Worm (Caenorhabditis elegans) whole organism, young adult: ENCODE results near the gene K07D4.5.
A peak's percentile ranks its signal among the peaks of the same experiment; 100 is the strongest.

Source experiments
- F37B4.10 ChIP-seq: fragments of 200-800 bp; sonication (Bioruptor generic); IDR thresholded peaks from 2 replicates; pipeline ENCODE4 v1.3.6; 2022; ENCODE audit warnings: missing genetic modification characterization, missing compliant biosample characterization
- F39B2.1 ChIP-seq: fragments of 200-800 bp; sonication (Bioruptor generic); IDR thresholded peaks from 2 replicates; pipeline ENCODE4 v1.3.6; 2022; ENCODE audit warnings: missing genetic modification reagents, missing genetic modification characterization, missing compliant biosample characterization
- F49E8.2 ChIP-seq: sonication (generic microtip); optimal IDR thresholded peaks from 3 replicates; lab custom pipeline; 2017; ENCODE audit warnings: missing genetic modification characterization, mild to moderate bottlenecking, missing compliant biosample characterization, antibody characterized with exemption, moderate library complexity; ENCODE audit not compliant: insufficient read depth
- Y53G8AR.9 ChIP-seq: fragments of 200-800 bp; sonication (Bioruptor generic); conservative IDR thresholded peaks from 2 replicates; pipeline ENCODE4 v1.3.6; 2022; ENCODE audit warnings: missing genetic modification reagents, missing genetic modification characterization, missing compliant biosample characterization
- Y67H2A.10 ChIP-seq: fragments of 200-800 bp; sonication (Bioruptor generic); conservative IDR thresholded peaks from 2 replicates; pipeline ENCODE4 v1.3.6; 2022; ENCODE audit warnings: missing genetic modification reagents, missing genetic modification characterization, missing compliant biosample characterization
- ZK185.1 ChIP-seq: sonication (generic microtip); optimal IDR thresholded peaks from 2 replicates; lab custom pipeline; 2016; ENCODE audit warnings: mild to moderate bottlenecking, missing genetic modification characterization, missing compliant biosample characterization; ENCODE audit not compliant: poor library complexity, severe bottlenecking
- aptf-2 ChIP-seq: fragments of 200-800 bp; sonication (Bioruptor generic); conservative IDR thresholded peaks from 2 replicates; pipeline ENCODE4 v1.3.6; 2022; ENCODE audit warnings: missing genetic modification reagents, missing genetic modification characterization, missing compliant biosample characterization
- bed-2 ChIP-seq: fragments of 200-800 bp; sonication (Bioruptor generic); IDR thresholded peaks from 2 replicates; pipeline ENCODE4 v1.3.6; 2022; ENCODE audit warnings: missing genetic modification reagents, missing genetic modification characterization, missing compliant biosample characterization
- cebp-2 ChIP-seq: fragments of 200-800 bp; sonication (Bioruptor generic); IDR thresholded peaks from 2 replicates; pipeline ENCODE4 v1.3.6; 2022; ENCODE audit warnings: missing genetic modification characterization, missing compliant biosample characterization
- chd-7 ChIP-seq: sonication (generic microtip); optimal IDR thresholded peaks from 2 replicates; lab custom pipeline; 2016; ENCODE audit warnings: mild to moderate bottlenecking, missing genetic modification characterization, moderate library complexity, missing compliant biosample characterization
- die-1 ChIP-seq: sonication (generic microtip); optimal IDR thresholded peaks from 2 replicates; lab custom pipeline; 2016; ENCODE audit warnings: missing genotype, mild to moderate bottlenecking, missing genetic modification characterization, missing compliant biosample characterization
- dox-1 ChIP-seq: fragments of 200-800 bp; sonication (Bioruptor generic); IDR thresholded peaks from 2 replicates; pipeline ENCODE4 v1.3.6; 2022; ENCODE audit warnings: missing genetic modification reagents, missing genetic modification characterization, missing compliant biosample characterization
- egrh-3 ChIP-seq: fragments of 200-800 bp; sonication (Bioruptor generic); IDR thresholded peaks from 2 replicates; pipeline ENCODE4 v1.3.6; 2022; ENCODE audit warnings: missing genetic modification reagents, missing genetic modification characterization, missing compliant biosample characterization
- ekl-4 ChIP-seq: fragments of 200-800 bp; sonication (Bioruptor generic); IDR thresholded peaks from 2 replicates; pipeline ENCODE4 v1.3.6; 2022; ENCODE audit warnings: missing genetic modification reagents, missing genetic modification characterization, missing compliant biosample characterization
- him-1 ChIP-seq: sonication (generic microtip); optimal IDR thresholded peaks from 2 replicates; lab custom pipeline; 2016; ENCODE audit warnings: missing genotype, missing genetic modification reagents, missing genetic modification characterization, missing compliant biosample characterization
- hlh-12 ChIP-seq: sonication (generic microtip); optimal IDR thresholded peaks from 2 replicates; lab custom pipeline; 2016; ENCODE audit warnings: missing genetic modification characterization, missing compliant biosample characterization
- hmg-20 ChIP-seq: fragments of 200-800 bp; sonication (Bioruptor generic); IDR thresholded peaks from 2 replicates; pipeline ENCODE4 v1.3.6; 2022; ENCODE audit warnings: missing genetic modification reagents, missing genetic modification characterization, missing compliant biosample characterization
- hsf-1 ChIP-seq: fragments of 200-800 bp; sonication (Bioruptor generic); IDR thresholded peaks from 2 replicates; pipeline ENCODE4 v1.3.6; 2022; ENCODE audit warnings: missing genetic modification reagents, missing genetic modification characterization, missing compliant biosample characterization
- lag-1 ChIP-seq: fragments of 200-800 bp; sonication (Bioruptor generic); IDR thresholded peaks from 2 replicates; pipeline ENCODE4 v1.3.6; 2022; ENCODE audit warnings: missing genetic modification reagents, missing genetic modification characterization, missing compliant biosample characterization
- let-526 ChIP-seq: fragments of 200-800 bp; sonication (Bioruptor generic); IDR thresholded peaks from 2 replicates; pipeline ENCODE4 v1.3.6; 2022; ENCODE audit warnings: missing genetic modification reagents, missing genetic modification characterization, missing compliant biosample characterization
- lin-26 ChIP-seq: fragments of 200-800 bp; sonication (Bioruptor generic); IDR thresholded peaks from 2 replicates; pipeline ENCODE4 v1.3.6; 2022; ENCODE audit warnings: missing genetic modification reagents, missing genetic modification characterization, missing compliant biosample characterization
- lsl-1 ChIP-seq: fragments of 200-800 bp; sonication (Bioruptor generic); optimal IDR thresholded peaks from 2 replicates; lab custom pipeline; 2018; ENCODE audit warnings: mild to moderate bottlenecking, missing genetic modification characterization, moderate library complexity, missing compliant biosample characterization
- lsy-27 ChIP-seq: sonication (generic microtip); optimal IDR thresholded peaks from 2 replicates; lab custom pipeline; 2017; ENCODE audit warnings: missing genetic modification characterization, mild to moderate bottlenecking, missing compliant biosample characterization, antibody characterized with exemption, missing genotype, borderline replicate concordance; ENCODE audit not compliant: insufficient read depth
- madf-3 ChIP-seq: fragments of 200-800 bp; sonication (Bioruptor generic); IDR thresholded peaks from 2 replicates; pipeline ENCODE4 v1.3.6; 2022; ENCODE audit warnings: missing genetic modification reagents, missing genetic modification characterization, missing compliant biosample characterization
- nhr-80 ChIP-seq: sonication (generic microtip); optimal IDR thresholded peaks from 2 replicates; lab custom pipeline; 2016; ENCODE audit warnings: missing genetic modification characterization, missing compliant biosample characterization
- rcor-1 ChIP-seq: fragments of 200-800 bp; sonication (Bioruptor generic); IDR thresholded peaks from 2 replicates; pipeline ENCODE4 v1.3.6; 2022; ENCODE audit warnings: missing genetic modification reagents, missing genetic modification characterization, missing compliant biosample characterization
- rec-8 ChIP-seq, 2 experiments: sonication (generic microtip); optimal IDR thresholded peaks; 2 replicates each; lab custom pipeline; 2016; ENCODE audit warnings: mild to moderate bottlenecking in 2 of 2, missing genetic modification characterization in 2 of 2, missing genetic modification reagents in 2 of 2, missing genotype in 2 of 2, missing biosample characterization in 1 of 2, missing compliant biosample characterization in 1 of 2, moderate library complexity in 1 of 2
- sdz-38 ChIP-seq: sonication (generic microtip); optimal IDR thresholded peaks from 2 replicates; lab custom pipeline; 2016; ENCODE audit warnings: missing genotype, missing genetic modification characterization, missing compliant biosample characterization
- snpc-4 ChIP-seq, 5 experiments: fragments of 150-350 bp in 1 of 5; sonication (generic microtip) in 4 of 5; optimal IDR thresholded peaks; 2 replicates each; lab custom pipeline; 2014 to 2018; ENCODE audit warnings: missing genetic modification characterization in 5 of 5, missing biosample characterization in 3 of 5, antibody characterized with exemption in 2 of 5, mild to moderate bottlenecking in 2 of 5, missing compliant biosample characterization in 2 of 5, missing genotype in 2 of 5, moderate library complexity in 2 of 5, missing genetic modification reagents in 1 of 5
- zfh-2 ChIP-seq: fragments of 200-800 bp; sonication (Bioruptor generic); conservative IDR thresholded peaks from 2 replicates; pipeline ENCODE4 v1.3.6; 2022; ENCODE audit warnings: missing genetic modification reagents, missing genetic modification characterization, missing compliant biosample characterization
- ztf-3 ChIP-seq: fragments of 200-800 bp; sonication (Bioruptor generic); optimal IDR thresholded peaks from 2 replicates; lab custom pipeline; 2018; ENCODE audit warnings: mild to moderate bottlenecking, missing genetic modification characterization, missing compliant biosample characterization

Gene K07D4.5

ce11 chrII:4000430-4000829 lies 24.9 kb downstream of the K07D4.5 start:
- TF ChIP-seq Y67H2A.10 (GFP tag; lab: Robert Waterston, UW) (no peak), lsy-27 (tag; lab: Kevin White, UChicago) (no peak), F39B2.1 (GFP tag; lab: Robert Waterston, UW) (no peak), rcor-1 (no peak), cebp-2 (GFP tag; lab: Robert Waterston, UW) (no peak), F49E8.2 (tag; lab: Kevin White, UChicago) (no peak), die-1 (tag; lab: Kevin White, UChicago) (no peak), lsl-1 (no peak), ztf-3 (no peak), him-1 (no peak), Y53G8AR.9 (no peak), hlh-12 (tag; lab: Kevin White, UChicago) (no peak), ZK185.1 (tag; lab: Kevin White, UChicago) (no peak), lin-26 (GFP tag; lab: Robert Waterston, UW) (no peak), hmg-20 (GFP tag; lab: Robert Waterston, UW) (no peak), let-526 (GFP tag; lab: Robert Waterston, UW) (no peak), chd-7 (tag; lab: Kevin White, UChicago) (no peak), rec-8 (tag; optimal IDR thresholded peaks at IDR 0.05; lab: Kevin White, UChicago) (no peak), bed-2 (GFP tag; lab: Robert Waterston, UW) (no peak)
- TF ChIP-seq, all 124 proteins: peak for 0

ce11 chrII:3999537-3999936 lies 25.8 kb downstream of the K07D4.5 start:
- peak; percentile 11; the same call in 1 of the 2 replicates for TF ChIP-seq egrh-3 (GFP tag; lab: Robert Waterston, UW)
- TF ChIP-seq dox-1 (GFP tag; lab: Robert Waterston, UW): 0 out of 2 replicates have a peak, but pooled peaks have one; percentile 36
- TF ChIP-seq F37B4.10: no peak
- TF ChIP-seq zfh-2 (GFP tag; lab: Robert Waterston, UW): peak; percentile 74
- TF ChIP-seq aptf-2 (GFP tag; lab: Robert Waterston, UW): 0 out of 2 replicates have a peak, but pooled peaks have one; percentile 54

- TF ChIP-seq ekl-4 (GFP tag; lab: Robert Waterston, UW) (no peak), snpc-4 (GFP tag; optimal IDR thresholded peaks at IDR 0.05; lab: Kevin White, UChicago) (no peak), snpc-4 (tag; optimal IDR thresholded peaks at IDR 0.05; lab: Kevin White, UChicago) (no peak), ztf-3 (no peak), hsf-1 (GFP tag; lab: Robert Waterston, UW) (no peak), madf-3 (GFP tag; lab: Robert Waterston, UW) (no peak), hlh-12 (tag; lab: Kevin White, UChicago) (no peak), sdz-38 (tag; lab: Kevin White, UChicago) (no peak), lag-1 (GFP tag; lab: Robert Waterston, UW) (no peak)
These were observed 29.4 kb downstream of the K07D4.5 start, which contains the start of gene clc-22 for ce11 chrII:3996005-3996404. TSS of gene clc-22 (minus strand) at chrII:3996075.

- TF ChIP-seq nhr-80 (tag; lab: Kevin White, UChicago) (peak; percentile 12), aptf-2 (GFP tag; lab: Robert Waterston, UW) (no peak)
These were observed 32.6 kb downstream of the K07D4.5 start, which contains the start of gene Y14H12A.1 for ce11 chrII:3992660-3993245. TSS of gene Y14H12A.1 (plus strand) at chrII:3993195.
